Worm (Caenorhabditis elegans): ENCODE measurements around the gene cyn-3.

DNA sequence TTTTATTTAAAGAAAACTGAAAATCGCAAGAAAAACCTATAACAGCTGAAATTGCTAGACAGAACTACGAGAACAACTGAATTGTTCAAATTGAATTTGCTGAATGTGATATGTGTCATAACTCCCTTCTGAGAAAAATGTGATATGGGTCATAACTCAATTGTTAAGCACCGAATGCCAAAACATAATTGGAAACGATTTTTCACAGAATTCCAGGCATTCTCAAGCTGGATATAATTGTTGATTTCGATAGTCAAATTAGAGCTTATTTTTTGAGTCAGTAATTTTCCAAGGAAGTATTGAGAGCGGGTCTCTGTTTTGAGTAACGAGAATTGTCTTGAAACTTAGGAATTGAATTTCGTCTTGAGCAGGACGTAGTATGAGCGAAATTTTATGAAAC lies 7.8 kb upstream of the cyn-3 start:
- no peak for TF ChIP-seq nhr-11 (tag; optimal IDR thresholded peaks at IDR 0.05)
- TF ChIP-seq ama-1 (optimal IDR thresholded peaks at IDR 0.05): no peak
